In the genomic region with DNA sequence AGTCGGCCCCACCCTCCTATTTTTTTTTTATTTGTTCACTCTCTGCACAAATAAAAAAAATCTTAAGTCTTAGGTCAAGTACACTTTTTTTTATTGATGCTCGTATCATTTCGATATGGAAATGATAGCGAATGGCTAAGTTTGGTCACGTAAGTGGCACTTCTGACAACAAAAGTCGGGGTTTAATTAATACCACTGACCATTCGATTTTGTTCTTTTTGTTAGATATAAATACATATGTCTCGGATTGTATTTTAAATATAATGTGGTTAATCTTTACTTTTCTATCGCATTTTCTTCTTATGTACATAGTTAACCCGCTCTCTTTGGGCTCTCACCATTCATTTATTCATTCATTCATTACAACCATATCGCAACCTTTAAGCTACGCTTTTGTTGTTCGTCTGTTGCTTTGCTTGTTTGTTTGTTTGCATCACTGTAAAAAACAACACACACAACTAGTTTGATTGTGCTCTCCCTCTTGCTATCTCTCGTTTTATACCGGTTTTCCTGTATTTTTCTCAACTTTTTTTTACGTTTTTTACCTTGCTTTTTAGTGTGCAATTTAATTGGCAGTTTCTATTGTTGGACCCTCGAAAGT, we compare ENCODE assay signal across 2 fruit fly cellular contexts.
TF ChIP-seq lines count a peak whose summit lies in the region.

No protein-coding gene starts in this region.

TF ChIP-seq in whole organism, embryonic, 481 proteins besides CTCF, POLR2A, EP300 and RAD21 (continued from another document):
- TF ChIP-seq CG33557 (GFP tag; optimal IDR thresholded peaks at IDR 0.05; lab: Kevin White, UChicago), result no peak
- TF ChIP-seq CG7839 (tag; optimal IDR thresholded peaks at IDR 0.05; lab: Kevin White, UChicago), result peak; percentile 6
- no peak for TF ChIP-seq CG12942 (GFP tag; optimal IDR thresholded peaks at IDR 0.05; lab: Kevin White, UChicago)
- 0 out of 2 replicates have a peak, but pooled peaks have one; percentile 14 for TF ChIP-seq Rfx (GFP tag; IDR thresholded peaks at IDR 0.05; lab: Robert Waterston, UW)
- TF ChIP-seq CG2120 (GFP tag; optimal IDR thresholded peaks at IDR 0.05; lab: Kevin White, UChicago), result peak; percentile 8
- no peak for TF ChIP-seq tx (GFP tag; optimal IDR thresholded peaks at IDR 0.05; lab: Kevin White, UChicago)
- no peak for TF ChIP-seq CG32767 (GFP tag; IDR thresholded peaks at IDR 0.05; lab: Robert Waterston, UW)
- no peak for TF ChIP-seq seq (GFP tag; IDR thresholded peaks at IDR 0.05; lab: Robert Waterston, UW)
- TF ChIP-seq sd (tag; optimal IDR thresholded peaks at IDR 0.05; lab: Kevin White, UChicago), result peak; percentile 6
- TF ChIP-seq oc (tag; optimal IDR thresholded peaks at IDR 0.05; lab: Kevin White, UChicago), result peak; percentile 28
- TF ChIP-seq sna (GFP tag; IDR thresholded peaks at IDR 0.05; lab: Robert Waterston, UW; ENCODE audit: partially characterized antibody), result no peak
- no peak for TF ChIP-seq Hmx (GFP tag; optimal IDR thresholded peaks at IDR 0.05; lab: Kevin White, UChicago)
- peak; percentile 24 for TF ChIP-seq sqz (GFP tag; optimal IDR thresholded peaks at IDR 0.05; lab: Kevin White, UChicago)
- peak in 1 of 2 experiments; percentile 10 for TF ChIP-seq Pdp1 (GFP tag; optimal IDR thresholded peaks at IDR 0.05; lab: Kevin White, UChicago)
- TF ChIP-seq CG2116 (GFP tag; optimal IDR thresholded peaks at IDR 0.05; lab: Kevin White, UChicago), result no peak
- no peak for TF ChIP-seq CG34224 (GFP tag; IDR thresholded peaks at IDR 0.05; lab: Robert Waterston, UW; ENCODE audit: partially characterized antibody)
- TF ChIP-seq Ets97D (GFP tag; optimal IDR thresholded peaks at IDR 0.05; lab: Kevin White, UChicago), result no peak
- TF ChIP-seq CG16815 (GFP tag; optimal IDR thresholded peaks at IDR 0.05; lab: Kevin White, UChicago), result no peak
- peak; percentile 72 for TF ChIP-seq Med (GFP tag; lab: Kevin White, UChicago)
- TF ChIP-seq chinmo (GFP tag; IDR thresholded peaks at IDR 0.05; lab: Robert Waterston, UW; ENCODE audit: partially characterized antibody), result 0 out of 4 replicates have a peak, but pooled peaks have one; percentile 17
- TF ChIP-seq cg (GFP tag; optimal IDR thresholded peaks at IDR 0.05; lab: Kevin White, UChicago), result no peak
- TF ChIP-seq Hr51 (GFP tag; optimal IDR thresholded peaks at IDR 0.05; lab: Kevin White, UChicago), result peak in 1 of 2 experiments; percentile 25
- peak; percentile 29; the same call in 1 of the 2 replicates for TF ChIP-seq Drgx (GFP tag; IDR thresholded peaks at IDR 0.05; lab: Robert Waterston, UW)
- TF ChIP-seq dm (GFP tag; optimal IDR thresholded peaks at IDR 0.05; lab: Kevin White, UChicago), result no peak
- no peak for TF ChIP-seq slou (GFP tag; optimal IDR thresholded peaks at IDR 0.05; lab: Kevin White, UChicago)
- TF ChIP-seq stc (GFP tag; IDR thresholded peaks at IDR 0.05; lab: Robert Waterston, UW), result 0 out of 2 replicates have a peak, but pooled peaks have one; percentile 25
- peak; percentile 5 for TF ChIP-seq dmrt99B (tag; optimal IDR thresholded peaks at IDR 0.05; lab: Kevin White, UChicago)
- TF ChIP-seq CG8281 (tag; optimal IDR thresholded peaks at IDR 0.05; lab: Kevin White, UChicago), result peak; percentile 98
- TF ChIP-seq sens (GFP tag; lab: Kevin White, UChicago), result peak; percentile 77
- peak; percentile 14 for TF ChIP-seq abd-A (tag; optimal IDR thresholded peaks at IDR 0.05; lab: Kevin White, UChicago)
- TF ChIP-seq bsh (GFP tag; optimal IDR thresholded peaks at IDR 0.05; lab: Kevin White, UChicago), result peak in 1 of 2 experiments; percentile 78
- peak; percentile 61 for TF ChIP-seq BtbVII (GFP tag; optimal IDR thresholded peaks at IDR 0.05; lab: Kevin White, UChicago)
- no peak for TF ChIP-seq Xrp1 (GFP tag; IDR thresholded peaks at IDR 0.05; lab: Robert Waterston, UW)

TF ChIP-seq in whole organism, prepupa, 60 proteins besides CTCF, POLR2A, EP300 and RAD21 (continued from another document):
- TF ChIP-seq CG7368 (GFP tag; optimal IDR thresholded peaks at IDR 0.05; lab: Kevin White, UChicago) (no peak), Hr39 (GFP tag; optimal IDR thresholded peaks at IDR 0.05; lab: Kevin White, UChicago) (no peak), pdm3 (GFP tag; optimal IDR thresholded peaks at IDR 0.05; lab: Kevin White, UChicago) (peak; percentile 37), lz (GFP tag; optimal IDR thresholded peaks at IDR 0.05; lab: Kevin White, UChicago) (no peak), spab (GFP tag; optimal IDR thresholded peaks at IDR 0.05; lab: Kevin White, UChicago) (no peak), CG15336 (GFP tag; IDR thresholded peaks at IDR 0.05; lab: Robert Waterston, UW) (peak; percentile 71), Sox102F (GFP tag; optimal IDR thresholded peaks at IDR 0.05; lab: Kevin White, UChicago) (no peak), fd85E (GFP tag; optimal IDR thresholded peaks at IDR 0.05; lab: Kevin White, UChicago) (no peak), CG3032 (tag; optimal IDR thresholded peaks at IDR 0.05; lab: Kevin White, UChicago) (peak; percentile 8), ss (GFP tag; optimal IDR thresholded peaks at IDR 0.05; lab: Kevin White, UChicago) (peak; percentile 76 to 80), CG9139 (GFP tag; optimal IDR thresholded peaks at IDR 0.05; lab: Kevin White, UChicago) (peak; percentile 55), esn (GFP tag; optimal IDR thresholded peaks at IDR 0.05; lab: Kevin White, UChicago) (no peak), CG8632 (GFP tag; optimal IDR thresholded peaks at IDR 0.05; lab: Kevin White, UChicago) (no peak), CG31627 (GFP tag; optimal IDR thresholded peaks at IDR 0.05; lab: Kevin White, UChicago) (no peak), CG11294 (GFP tag; IDR thresholded peaks at IDR 0.05; lab: Robert Waterston, UW) (no peak), acj6 (GFP tag; optimal IDR thresholded peaks at IDR 0.05; lab: Kevin White, UChicago) (no peak), Ets21C (GFP tag; optimal IDR thresholded peaks at IDR 0.05; lab: Kevin White, UChicago) (no peak), OdsH (GFP tag; optimal IDR thresholded peaks at IDR 0.05; lab: Kevin White, UChicago) (peak; percentile 48), CG6808 (GFP tag; optimal IDR thresholded peaks at IDR 0.05; lab: Kevin White, UChicago) (peak; percentile 61), fkh (GFP tag; optimal IDR thresholded peaks at IDR 0.05; lab: Kevin White, UChicago) (peak; percentile 39), Eip93F (GFP tag; optimal IDR thresholded peaks at IDR 0.05; lab: Kevin White, UChicago) (no peak), CG10631 (GFP tag; optimal IDR thresholded peaks at IDR 0.05; lab: Kevin White, UChicago) (peak; percentile 9), net (GFP tag; optimal IDR thresholded peaks at IDR 0.05; lab: Kevin White, UChicago) (peak; percentile 15), CG10669 (GFP tag; optimal IDR thresholded peaks at IDR 0.05; lab: Kevin White, UChicago) (peak; percentile 24), Blimp-1 (GFP tag; optimal IDR thresholded peaks at IDR 0.05; lab: Kevin White, UChicago) (no peak), CG34406 (GFP tag; optimal IDR thresholded peaks at IDR 0.05; lab: Kevin White, UChicago) (no peak), CG16779 (tag; optimal IDR thresholded peaks at IDR 0.05; lab: Kevin White, UChicago) (peak; percentile 66), CG6792 (GFP tag; optimal IDR thresholded peaks at IDR 0.05; lab: Kevin White, UChicago) (no peak), CG32006 (GFP tag; optimal IDR thresholded peaks at IDR 0.05; lab: Kevin White, UChicago) (peak; percentile 80), CG11902 (GFP tag; optimal IDR thresholded peaks at IDR 0.05; lab: Kevin White, UChicago) (no peak), CG6276 (GFP tag; optimal IDR thresholded peaks at IDR 0.05; lab: Kevin White, UChicago) (peak; percentile 89), Sox15 (GFP tag; optimal IDR thresholded peaks at IDR 0.05; lab: Kevin White, UChicago) (no peak), CG6854 (GFP tag; optimal IDR thresholded peaks at IDR 0.05; lab: Kevin White, UChicago) (no peak), topi (GFP tag; optimal IDR thresholded peaks at IDR 0.05; lab: Kevin White, UChicago) (no peak), Lpt (GFP tag; optimal IDR thresholded peaks at IDR 0.05; lab: Kevin White, UChicago) (peak; percentile 30), cyc (GFP tag; optimal IDR thresholded peaks at IDR 0.05; lab: Kevin White, UChicago) (no peak), Sox14 (GFP tag; optimal IDR thresholded peaks at IDR 0.05; lab: Kevin White, UChicago) (peak; percentile 20), Gug (GFP tag; IDR thresholded peaks at IDR 0.05; lab: Robert Waterston, UW) (0 out of 2 replicates have a peak, but pooled peaks have one; percentile 30), Eip75B (GFP tag; optimal IDR thresholded peaks at IDR 0.05; lab: Kevin White, UChicago) (no peak), fd59A (GFP tag; optimal IDR thresholded peaks at IDR 0.05; lab: Kevin White, UChicago) (no peak), CG8119 (GFP tag; IDR thresholded peaks at IDR 0.05; lab: Robert Waterston, UW) (peak; percentile 77)
TF ChIP-seq in whole organism, prepupa: peak in this region for 29.
